Worm (Caenorhabditis elegans) whole organism, late embryonic: ENCODE data around the gene chpf-1.
A peak's percentile ranks its signal among the peaks of the same experiment; 100 is the strongest.

Source experiments
- C08G9.2 ChIP-seq: sonication (generic microtip); optimal IDR thresholded peaks from 2 replicates; lab custom pipeline; 2016; ENCODE audit warnings: mild to moderate bottlenecking, missing genetic modification characterization, moderate library complexity, missing compliant biosample characterization
- C38D4.7 ChIP-seq: fragments of 200-800 bp; sonication (Bioruptor generic); optimal IDR thresholded peaks from 2 replicates; lab custom pipeline; 2018; ENCODE audit warnings: mild to moderate bottlenecking, missing genetic modification characterization, moderate library complexity, missing compliant biosample characterization
- K02D7.2 ChIP-seq: sonication (generic microtip); optimal IDR thresholded peaks from 2 replicates; lab custom pipeline; 2017; ENCODE audit warnings: mild to moderate bottlenecking, missing genetic modification characterization, missing compliant biosample characterization
- T23F11.4 ChIP-seq: fragments of 200-800 bp; sonication (Bioruptor generic); optimal IDR thresholded peaks from 2 replicates; lab custom pipeline; 2018; ENCODE audit warnings: mild to moderate bottlenecking, missing genetic modification characterization, missing compliant biosample characterization
- ahr-1 ChIP-seq: sonication (generic microtip); optimal IDR thresholded peaks from 2 replicates; lab custom pipeline; 2016; ENCODE audit warnings: missing genetic modification characterization, missing compliant biosample characterization
- ceh-14 ChIP-seq: sonication (generic microtip); optimal IDR thresholded peaks from 2 replicates; lab custom pipeline; 2016; ENCODE audit warnings: missing genotype, missing genetic modification characterization, missing compliant biosample characterization
- ceh-18 ChIP-seq: sonication (generic microtip); optimal IDR thresholded peaks from 2 replicates; lab custom pipeline; 2016; ENCODE audit warnings: missing genetic modification characterization, missing compliant biosample characterization
- ceh-19 ChIP-seq: fragments of 200-800 bp; sonication (Bioruptor generic); optimal IDR thresholded peaks from 2 replicates; lab custom pipeline; 2018; ENCODE audit warnings: mild to moderate bottlenecking, missing genetic modification characterization, missing compliant biosample characterization
- ceh-2 ChIP-seq: sonication (generic microtip); optimal IDR thresholded peaks from 2 replicates; lab custom pipeline; 2016; ENCODE audit warnings: missing genotype, missing genetic modification characterization, missing compliant biosample characterization
- ceh-30 ChIP-seq: fragments of 150-350 bp; optimal IDR thresholded peaks from 2 replicates; lab custom pipeline; 2014; ENCODE audit warnings: missing biosample characterization, missing genetic modification characterization
- ceh-45 ChIP-seq: fragments of 200-800 bp; sonication (Bioruptor generic); IDR thresholded peaks from 2 replicates; pipeline ENCODE4 v1.3.6; 2022; ENCODE audit warnings: missing genetic modification reagents, missing genetic modification characterization, missing compliant biosample characterization
- che-1 ChIP-seq: sonication (generic microtip); optimal IDR thresholded peaks from 2 replicates; lab custom pipeline; 2016; ENCODE audit warnings: mild to moderate bottlenecking, missing genetic modification characterization, missing compliant biosample characterization
- elt-2 ChIP-seq: sonication (generic microtip); optimal IDR thresholded peaks from 2 replicates; lab custom pipeline; 2016; ENCODE audit warnings: missing genetic modification reagents, missing genetic modification characterization, missing compliant biosample characterization
- ets-4 ChIP-seq: sonication (generic microtip); optimal IDR thresholded peaks from 2 replicates; lab custom pipeline; 2016; ENCODE audit warnings: missing genetic modification characterization, missing compliant biosample characterization
- eyg-1 ChIP-seq: sonication (generic microtip); optimal IDR thresholded peaks from 2 replicates; lab custom pipeline; 2016; ENCODE audit warnings: missing genotype, missing genetic modification characterization, missing compliant biosample characterization
- fkh-6 ChIP-seq: sonication (generic microtip); optimal IDR thresholded peaks from 2 replicates; lab custom pipeline; 2016; ENCODE audit warnings: missing genetic modification characterization, missing compliant biosample characterization
- gmeb-2 ChIP-seq: sonication (generic microtip); optimal IDR thresholded peaks from 2 replicates; lab custom pipeline; 2016; ENCODE audit warnings: missing genetic modification characterization, inconsistent platforms, missing compliant biosample characterization
- hlh-8 ChIP-seq: sonication (generic microtip); optimal IDR thresholded peaks from 2 replicates; lab custom pipeline; 2016; ENCODE audit warnings: missing genotype, missing genetic modification characterization, missing compliant biosample characterization
- lim-6 ChIP-seq: sonication (generic microtip); optimal IDR thresholded peaks from 2 replicates; lab custom pipeline; 2016; ENCODE audit warnings: missing genetic modification characterization, missing compliant biosample characterization
- mec-3 ChIP-seq: sonication (generic microtip); optimal IDR thresholded peaks from 2 replicates; lab custom pipeline; 2016; ENCODE audit warnings: borderline replicate concordance, missing genetic modification characterization, missing compliant biosample characterization
- nfya-1 ChIP-seq: sonication (generic microtip); optimal IDR thresholded peaks from 2 replicates; lab custom pipeline; 2017; ENCODE audit warnings: missing genetic modification characterization, mild to moderate bottlenecking, missing compliant biosample characterization, antibody characterized with exemption, moderate library complexity
- odd-2 ChIP-seq: sonication (generic microtip); optimal IDR thresholded peaks from 2 replicates; lab custom pipeline; 2017; ENCODE audit warnings: antibody characterized with exemption, mild to moderate bottlenecking, missing genetic modification characterization, missing compliant biosample characterization
- pag-3 ChIP-seq: sonication (generic microtip); optimal IDR thresholded peaks from 2 replicates; lab custom pipeline; 2016; ENCODE audit warnings: missing compliant biosample characterization, missing genetic modification characterization, borderline replicate concordance
- pax-1 ChIP-seq: fragments of 150-350 bp; optimal IDR thresholded peaks from 2 replicates; lab custom pipeline; 2014; ENCODE audit warnings: missing biosample characterization, missing genetic modification characterization
- pha-2 ChIP-seq: sonication (generic microtip); optimal IDR thresholded peaks from 2 replicates; lab custom pipeline; 2017; ENCODE audit warnings: mild to moderate bottlenecking, missing genetic modification characterization, missing compliant biosample characterization
- pha-4 ChIP-seq: fragments of 150-350 bp; optimal IDR thresholded peaks from 2 replicates; lab custom pipeline; 2018; ENCODE audit warnings: missing biosample characterization, missing genetic modification reagents, missing genetic modification characterization
- pqm-1 ChIP-seq: sonication (generic microtip); optimal IDR thresholded peaks from 2 replicates; lab custom pipeline; 2016; ENCODE audit warnings: missing genetic modification characterization, missing compliant biosample characterization
- ref-2 ChIP-seq: sonication (generic microtip); optimal IDR thresholded peaks from 2 replicates; lab custom pipeline; 2016; ENCODE audit warnings: missing genetic modification characterization, missing compliant biosample characterization
- rnt-1 ChIP-seq: sonication (generic microtip); optimal IDR thresholded peaks from 2 replicates; lab custom pipeline; 2016; ENCODE audit warnings: missing genetic modification characterization, missing compliant biosample characterization
- sdc-2 ChIP-seq: sonication (generic microtip); optimal IDR thresholded peaks from 2 replicates; lab custom pipeline; 2016; ENCODE audit warnings: missing genotype, missing genetic modification characterization, missing compliant biosample characterization
- sox-2 ChIP-seq: fragments of 200-800 bp; sonication (Bioruptor generic); IDR thresholded peaks from 2 replicates; pipeline ENCODE4 v1.3.6; 2022; ENCODE audit warnings: missing genetic modification reagents, missing genetic modification characterization, missing compliant biosample characterization
- sox-4 ChIP-seq: sonication (generic microtip); optimal IDR thresholded peaks from 2 replicates; lab custom pipeline; 2017; ENCODE audit warnings: mild to moderate bottlenecking, missing genetic modification characterization, inconsistent platforms, missing compliant biosample characterization
- syd-9 ChIP-seq: sonication (generic microtip); optimal IDR thresholded peaks from 2 replicates; lab custom pipeline; 2016; ENCODE audit warnings: mild to moderate bottlenecking, missing genetic modification characterization, moderate library complexity, missing compliant biosample characterization
- ttx-3 ChIP-seq: sonication (generic microtip); optimal IDR thresholded peaks from 2 replicates; lab custom pipeline; 2016; ENCODE audit warnings: missing genetic modification reagents, missing genetic modification characterization, missing compliant biosample characterization
- unc-3 ChIP-seq, 2 experiments: fragments of 200-800 bp in 1 of 2; sonication (Bioruptor generic) in 1 of 2; sonication (generic microtip) in 1 of 2; conservative IDR thresholded peaks in 1 of 2; optimal IDR thresholded peaks in 1 of 2; 2 replicates each; pipeline versions ENCODE4 v1.3.6 to Lab custom; 2016 to 2022; ENCODE audit warnings: missing compliant biosample characterization in 2 of 2, missing genetic modification characterization in 2 of 2, missing genetic modification reagents in 1 of 2
- unc-42 ChIP-seq: sonication (generic microtip); optimal IDR thresholded peaks from 2 replicates; lab custom pipeline; 2016; ENCODE audit warnings: missing genotype, missing genetic modification characterization, missing compliant biosample characterization
- unc-55 ChIP-seq: sonication (generic microtip); optimal IDR thresholded peaks from 2 replicates; lab custom pipeline; 2017; ENCODE audit warnings: missing biosample characterization, missing genetic modification reagents, missing genetic modification characterization
- zip-5 ChIP-seq: sonication (generic microtip); optimal IDR thresholded peaks from 2 replicates; lab custom pipeline; 2016; ENCODE audit warnings: missing genetic modification characterization, missing compliant biosample characterization
- ztf-16 ChIP-seq: sonication (generic microtip); optimal IDR thresholded peaks from 2 replicates; lab custom pipeline; 2017; ENCODE audit warnings: missing genetic modification characterization, missing compliant biosample characterization

The chpf-1 gene

ce11 chrV:10160954-10161353 is 42.3 kb downstream of the chpf-1 start, which contains the start of gene C51E3.10:
TSS of gene C51E3.10 (minus strand) at chrV:10161134.
- TF ChIP-seq elt-2 (tag; lab: Kevin White, UChicago) (peak; percentile 29), sdc-2 (tag; lab: Kevin White, UChicago) (no peak)

DNA sequence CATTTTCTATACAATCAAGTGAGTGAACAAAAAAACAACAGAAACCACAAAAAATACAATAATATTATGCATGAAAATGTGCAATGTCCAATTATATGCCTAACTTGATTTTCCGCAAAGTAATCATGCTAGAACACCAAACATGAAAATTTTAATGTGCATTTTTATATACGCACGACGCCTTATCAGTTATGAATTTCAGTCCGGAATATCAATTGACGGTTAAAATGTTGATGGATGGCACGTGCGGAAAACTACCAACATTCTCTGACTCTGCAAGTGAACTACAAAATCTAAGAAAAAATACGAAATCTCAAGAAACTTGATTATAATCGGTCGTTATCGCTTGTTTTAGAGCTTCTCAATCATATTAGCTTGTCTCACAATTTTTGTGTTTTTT is 43.3 kb downstream of the chpf-1 start:
- TF ChIP-seq ztf-16 (tag; lab: Kevin White, UChicago) (no peak), ceh-45 (GFP tag; lab: Robert Waterston, UW) (no peak), ceh-30 (tag; lab: Kevin White, UChicago) (no peak), ceh-18 (no peak), K02D7.2 (tag; lab: Kevin White, UChicago) (no peak), ets-4 (tag; lab: Kevin White, UChicago) (no peak), ttx-3 (no peak), unc-55 (GFP tag; lab: Kevin White, UChicago) (no peak), ref-2 (tag; lab: Kevin White, UChicago) (no peak), eyg-1 (tag; lab: Kevin White, UChicago) (no peak), C08G9.2 (tag; lab: Kevin White, UChicago) (no peak), odd-2 (tag; lab: Kevin White, UChicago) (no peak), T23F11.4 (no peak), pha-2 (tag; lab: Kevin White, UChicago) (no peak), sox-2 (no peak), zip-5 (tag; lab: Kevin White, UChicago) (no peak), elt-2 (tag; lab: Kevin White, UChicago) (no peak), lim-6 (tag; lab: Kevin White, UChicago) (no peak), mec-3 (tag; lab: Kevin White, UChicago) (no peak), ceh-2 (tag; lab: Kevin White, UChicago) (no peak)

- no peak for TF ChIP-seq sox-2
- TF ChIP-seq rnt-1 (tag; lab: Kevin White, UChicago): no peak
- TF ChIP-seq pqm-1: no peak
- TF ChIP-seq che-1 (tag; lab: Kevin White, UChicago): no peak
- TF ChIP-seq unc-3 (GFP tag; conservative IDR thresholded peaks at IDR 0.05; lab: Robert Waterston, UW): no peak
- TF ChIP-seq unc-3 (tag; optimal IDR thresholded peaks at IDR 0.05; lab: Kevin White, UChicago): no peak
- no peak for TF ChIP-seq fkh-6
- TF ChIP-seq ceh-19 (GFP tag; lab: Kevin White, UChicago): no peak
- TF ChIP-seq nfya-1 (tag; lab: Kevin White, UChicago): no peak
- TF ChIP-seq ahr-1 (tag; lab: Kevin White, UChicago): no peak
- no peak for TF ChIP-seq unc-55 (GFP tag; lab: Kevin White, UChicago)
- no peak for TF ChIP-seq sox-4 (tag; lab: Kevin White, UChicago)
- TF ChIP-seq hlh-8 (tag; lab: Kevin White, UChicago): no peak
- TF ChIP-seq pha-4 (tag; lab: Kevin White, UChicago): no peak
- TF ChIP-seq unc-42 (tag; lab: Kevin White, UChicago): no peak
- no peak for TF ChIP-seq pax-1 (tag; lab: Kevin White, UChicago)
- TF ChIP-seq pha-2 (tag; lab: Kevin White, UChicago): no peak
These were observed 44.8 kb downstream of the chpf-1 start, which contains the start of gene srsx-30 for ce11 chrV:10158528-10158927. TSS of gene srsx-30 (plus strand) at chrV:10158828.

DNA sequence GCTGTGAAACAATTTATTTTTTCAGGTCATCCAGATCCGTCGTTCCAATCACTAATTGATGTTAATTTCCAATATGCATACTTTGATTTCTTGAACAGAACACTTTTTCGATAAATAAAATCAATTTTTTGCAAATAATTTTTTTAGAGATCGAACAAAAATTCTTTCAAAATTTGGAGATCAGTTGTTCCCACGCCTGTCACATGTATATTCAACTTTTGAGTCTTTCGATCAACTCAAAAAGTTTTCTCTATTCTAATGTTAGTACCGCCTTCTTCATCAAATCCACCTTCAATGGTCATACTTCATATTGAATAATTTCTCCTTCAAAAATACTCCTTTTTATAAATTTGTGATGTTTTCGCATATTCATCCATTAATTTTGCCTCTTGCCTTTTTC is 48.6 kb downstream of the chpf-1 start, which contains the start of gene srsx-29:
srsx-29 (plus strand) TSS at position 301 of the 400 bp plus-strand sequence.
- TF ChIP-seq syd-9 (tag; lab: Kevin White, UChicago): no peak
- no peak for TF ChIP-seq pqm-1
- TF ChIP-seq pag-3 (tag; lab: Kevin White, UChicago): no peak
- TF ChIP-seq gmeb-2 (tag; lab: Kevin White, UChicago): no peak
- TF ChIP-seq elt-2 (tag; lab: Kevin White, UChicago): no peak
- no peak for TF ChIP-seq ceh-19 (GFP tag; lab: Kevin White, UChicago)
- TF ChIP-seq C38D4.7: no peak
- no peak for TF ChIP-seq ceh-14 (tag; lab: Kevin White, UChicago)
- TF ChIP-seq, all 69 proteins: peak for 0
